Worm (Caenorhabditis elegans) whole organism, L1 larva: ENCODE data around the gene ZK154.1.

Source experiments
- aha-1 ChIP-seq: fragments of 150-350 bp; optimal IDR thresholded peaks from 2 replicates; lab custom pipeline; 2014; ENCODE audit warnings: missing biosample characterization, missing genetic modification characterization
- ceh-82 ChIP-seq, 3 experiments: fragments of 150-350 bp in 1 of 3; sonication (generic microtip) in 2 of 3; optimal IDR thresholded peaks; 2 replicates each; lab custom pipeline; 2014 to 2017; ENCODE audit warnings: missing biosample characterization in 3 of 3, missing genetic modification characterization in 3 of 3
- ceh-90 ChIP-seq: sonication (generic microtip); optimal IDR thresholded peaks from 2 replicates; lab custom pipeline; 2016; ENCODE audit warnings: missing genetic modification characterization, missing compliant biosample characterization
- ces-1 ChIP-seq: fragments of 150-350 bp; optimal IDR thresholded peaks from 2 replicates; lab custom pipeline; 2014; ENCODE audit warnings: missing biosample characterization, missing genetic modification reagents, missing genetic modification characterization
- efl-1 ChIP-seq, 4 experiments: fragments of 150-350 bp; optimal IDR thresholded peaks in 3 of 4; peaks in 1 of 4; 1 replicate in 1 of 4; 2 replicates in 3 of 4; lab custom pipeline; 2014; ENCODE audit warnings: missing biosample characterization in 2 of 4, missing genetic modification characterization in 2 of 4, missing genetic modification reagents in 2 of 4
- egl-27 ChIP-seq, 2 experiments: fragments of 150-350 bp in 1 of 2; sonication (generic microtip); optimal IDR thresholded peaks; 3 replicates each; lab custom pipeline; 2017 to 2018; ENCODE audit warnings: missing biosample characterization in 2 of 2, missing genetic modification characterization in 2 of 2, missing genetic modification reagents in 2 of 2
- elt-2 ChIP-seq: sonication (generic microtip); optimal IDR thresholded peaks from 2 replicates; lab custom pipeline; 2016; ENCODE audit warnings: missing genetic modification characterization, mild to moderate bottlenecking, inconsistent platforms, missing compliant biosample characterization, missing genetic modification reagents
- fos-1 ChIP-seq: fragments of 150-350 bp; optimal IDR thresholded peaks from 2 replicates; lab custom pipeline; 2014; ENCODE audit warnings: missing biosample characterization, missing genetic modification characterization
- nhr-76 ChIP-seq: sonication (generic microtip); optimal IDR thresholded peaks from 2 replicates; lab custom pipeline; 2017; ENCODE audit warnings: missing biosample characterization, missing genetic modification characterization
- nhr-84 ChIP-seq: sonication (generic microtip); optimal IDR thresholded peaks from 2 replicates; lab custom pipeline; 2017; ENCODE audit warnings: missing biosample characterization, missing genetic modification characterization
- skn-1 ChIP-seq: fragments of 150-350 bp; optimal IDR thresholded peaks from 2 replicates; lab custom pipeline; 2014; ENCODE audit warnings: missing biosample characterization, missing genetic modification characterization
- snpc-4 ChIP-seq: fragments of 150-350 bp; optimal IDR thresholded peaks from 2 replicates; lab custom pipeline; 2014; ENCODE audit warnings: missing biosample characterization, missing genetic modification characterization
- zag-1 ChIP-seq: fragments of 150-350 bp; optimal IDR thresholded peaks from 2 replicates; lab custom pipeline; 2014; ENCODE audit warnings: missing biosample characterization, missing genetic modification characterization

- peak; percentile 25 for TF ChIP-seq skn-1 (tag; lab: Kevin White, UChicago)
- no peak for TF ChIP-seq snpc-4 (tag; lab: Kevin White, UChicago)
- no peak for TF ChIP-seq zag-1 (tag; lab: Kevin White, UChicago)
- no peak for TF ChIP-seq elt-2 (tag; lab: Kevin White, UChicago)
- no peak for TF ChIP-seq ceh-90 (tag; lab: Kevin White, UChicago)
- TF ChIP-seq aha-1 (tag; lab: Kevin White, UChicago): no peak
- no peak for TF ChIP-seq ces-1
- TF ChIP-seq egl-27 (tag; optimal IDR thresholded peaks at IDR 0.05; lab: Kevin White, UChicago): no peak
- TF ChIP-seq nhr-76 (tag; lab: Kevin White, UChicago): no peak
- TF ChIP-seq ceh-82 (tag; optimal IDR thresholded peaks at IDR 0.05; lab: Kevin White, UChicago): peak in 2 of 3 experiments; percentile 1 to 15
- peak in 1 of 2 experiments; percentile 20 for TF ChIP-seq efl-1 (optimal IDR thresholded peaks at IDR 0.05; lab: Kevin White, UChicago)
- peak in 1 of 2 experiments; percentile 22 for TF ChIP-seq efl-1 (GFP tag; optimal IDR thresholded peaks at IDR 0.05 in 1 of 2; lab: Kevin White, UChicago)
- TF ChIP-seq nhr-84 (tag; lab: Kevin White, UChicago): no peak
- TF ChIP-seq fos-1 (tag; lab: Kevin White, UChicago): peak; percentile 94
Measured at ce11 chrX:7791802-7792201, 12.4 kb downstream of the ZK154.1 start.
